Worm (Caenorhabditis elegans) whole organism, late embryonic: Measurements from ENCODE around the gene F11A5.13.

Experiments
- C38D4.7 ChIP-seq: fragments of 200-800 bp; sonication (Bioruptor generic); optimal IDR thresholded peaks from 2 replicates; lab custom pipeline; 2018; ENCODE audit warnings: mild to moderate bottlenecking, missing genetic modification characterization, moderate library complexity, missing compliant biosample characterization
- T23F11.4 ChIP-seq: fragments of 200-800 bp; sonication (Bioruptor generic); optimal IDR thresholded peaks from 2 replicates; lab custom pipeline; 2018; ENCODE audit warnings: mild to moderate bottlenecking, missing genetic modification characterization, missing compliant biosample characterization
- ceh-31 ChIP-seq: sonication (generic microtip); optimal IDR thresholded peaks from 2 replicates; lab custom pipeline; 2016; ENCODE audit warnings: missing genetic modification characterization, missing compliant biosample characterization
- che-1 ChIP-seq: sonication (generic microtip); optimal IDR thresholded peaks from 2 replicates; lab custom pipeline; 2016; ENCODE audit warnings: mild to moderate bottlenecking, missing genetic modification characterization, missing compliant biosample characterization
- elt-4 ChIP-seq: sonication (generic microtip); optimal IDR thresholded peaks from 2 replicates; lab custom pipeline; 2016; ENCODE audit warnings: missing genetic modification characterization, missing compliant biosample characterization
- fax-1 ChIP-seq: sonication (generic microtip); optimal IDR thresholded peaks from 2 replicates; lab custom pipeline; 2016; ENCODE audit warnings: missing genotype, missing genetic modification characterization, missing compliant biosample characterization
- gmeb-2 ChIP-seq: sonication (generic microtip); optimal IDR thresholded peaks from 2 replicates; lab custom pipeline; 2016; ENCODE audit warnings: missing genetic modification characterization, inconsistent platforms, missing compliant biosample characterization
- hlh-8 ChIP-seq: sonication (generic microtip); optimal IDR thresholded peaks from 2 replicates; lab custom pipeline; 2016; ENCODE audit warnings: missing genotype, missing genetic modification characterization, missing compliant biosample characterization
- madf-2 ChIP-seq: sonication (generic microtip); optimal IDR thresholded peaks from 2 replicates; lab custom pipeline; 2017; ENCODE audit warnings: missing genetic modification characterization, missing compliant biosample characterization
- pag-3 ChIP-seq: sonication (generic microtip); optimal IDR thresholded peaks from 2 replicates; lab custom pipeline; 2016; ENCODE audit warnings: missing compliant biosample characterization, missing genetic modification characterization, borderline replicate concordance
- pha-4 ChIP-seq: fragments of 150-350 bp; optimal IDR thresholded peaks from 2 replicates; lab custom pipeline; 2018; ENCODE audit warnings: missing biosample characterization, missing genetic modification reagents, missing genetic modification characterization
- syd-9 ChIP-seq: sonication (generic microtip); optimal IDR thresholded peaks from 2 replicates; lab custom pipeline; 2016; ENCODE audit warnings: mild to moderate bottlenecking, missing genetic modification characterization, moderate library complexity, missing compliant biosample characterization
- unc-55 ChIP-seq: sonication (generic microtip); optimal IDR thresholded peaks from 2 replicates; lab custom pipeline; 2017; ENCODE audit warnings: missing biosample characterization, missing genetic modification reagents, missing genetic modification characterization

The F11A5.13 gene

DNA sequence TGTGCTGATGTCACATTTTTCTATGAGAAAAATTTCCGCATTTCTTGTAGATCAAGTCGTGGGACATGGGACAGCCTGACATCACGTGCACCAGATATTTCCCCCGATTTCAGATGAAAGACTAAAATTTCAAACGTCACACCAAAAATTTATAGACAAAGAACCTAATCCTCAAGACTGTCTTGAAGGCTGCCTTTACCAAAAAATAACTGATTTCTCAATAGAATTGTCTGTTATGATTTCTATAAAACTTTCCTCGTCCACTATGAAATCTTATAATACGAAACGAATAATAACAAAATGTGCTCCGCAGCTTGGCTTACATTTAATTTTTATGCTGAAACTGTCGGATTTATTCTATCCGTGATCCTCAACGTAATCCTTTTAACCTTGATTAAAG, 46.1 kb downstream of the F11A5.13 start, which contains the start of gene str-106:
Gene str-106 (plus strand): TSS at position 301 of the 400 bp plus-strand sequence.
- no peak for TF ChIP-seq ceh-31 (tag; lab: Kevin White, UChicago)
- TF ChIP-seq pag-3, result no peak
- no peak for TF ChIP-seq gmeb-2 (tag; lab: Kevin White, UChicago)
- no peak for TF ChIP-seq C38D4.7 (GFP tag; lab: Kevin White, UChicago)
- TF ChIP-seq syd-9 (tag; lab: Kevin White, UChicago), result no peak
- no peak for TF ChIP-seq T23F11.4
- TF ChIP-seq madf-2 (tag; lab: Kevin White, UChicago), result no peak
- TF ChIP-seq pha-4 (tag; lab: Kevin White, UChicago), result no peak
- no peak for TF ChIP-seq fax-1 (tag; lab: Kevin White, UChicago)
- TF ChIP-seq unc-55 (GFP tag; lab: Kevin White, UChicago), result no peak
- TF ChIP-seq elt-4 (tag; lab: Kevin White, UChicago), result no peak
- TF ChIP-seq che-1, result no peak
- no peak for TF ChIP-seq hlh-8 (tag; lab: Kevin White, UChicago)
